Fruit fly (Drosophila melanogaster): ENCODE measurements around the gene Atg8a.

Gene Atg8a

dm6 chrX:10785920-10786361 lies 17.8 kb upstream of the Atg8a start (continued):
- TF ChIP-seq Nf-YC (tag; optimal IDR thresholded peaks at IDR 0.05) (peak; percentile 55), Neu2 (GFP tag; optimal IDR thresholded peaks at IDR 0.05; ENCODE audit: borderline replicate concordance) (no peak), CG11247 (GFP tag; IDR thresholded peaks at IDR 0.05) (no peak), Optix (GFP tag; IDR thresholded peaks at IDR 0.05) (no peak), Ets97D (GFP tag; optimal IDR thresholded peaks at IDR 0.05) (peak; percentile 29), grau (tag; optimal IDR thresholded peaks at IDR 0.05) (no peak), CG7372 (GFP tag; IDR thresholded peaks at IDR 0.05) (no peak), lilli (GFP tag; optimal IDR thresholded peaks at IDR 0.05) (no peak), dysf (GFP tag; IDR thresholded peaks at IDR 0.05) (no peak), CG12659 (GFP tag; optimal IDR thresholded peaks at IDR 0.05) (peak; percentile 5), CG5953 (GFP tag; IDR thresholded peaks at IDR 0.05) (no peak), ssp (GFP tag; IDR thresholded peaks at IDR 0.05) (no peak), CG15073 (GFP tag; optimal IDR thresholded peaks at IDR 0.05) (no peak), CrebB (tag; optimal IDR thresholded peaks at IDR 0.05) (no peak), pum (GFP tag; optimal IDR thresholded peaks at IDR 0.05) (no peak), fd96Cb (tag; optimal IDR thresholded peaks at IDR 0.05) (no peak), Hr39 (optimal IDR thresholded peaks at IDR 0.05) (no peak), CG7987 (GFP tag; optimal IDR thresholded peaks at IDR 0.05) (no peak), Gug (GFP tag; IDR thresholded peaks at IDR 0.05) (no peak), CG30020 (tag; optimal IDR thresholded peaks at IDR 0.05) (no peak), CG2202 (tag; optimal IDR thresholded peaks at IDR 0.05) (no peak), CG18476 (GFP tag; optimal IDR thresholded peaks at IDR 0.05) (no peak), shn (GFP tag; optimal IDR thresholded peaks at IDR 0.05) (no peak), dimm (GFP tag; IDR thresholded peaks at IDR 0.05) (no peak), Rx (GFP tag; IDR thresholded peaks at IDR 0.05) (no peak), CG13424 (tag; optimal IDR thresholded peaks at IDR 0.05) (no peak), CG10462 (GFP tag; optimal IDR thresholded peaks at IDR 0.05) (no peak), CG2712 (tag; optimal IDR thresholded peaks at IDR 0.05) (no peak), gcm2 (GFP tag; optimal IDR thresholded peaks at IDR 0.05) (no peak), CkIIα-i1 (GFP tag; IDR thresholded peaks at IDR 0.05) (no peak), vnd (GFP tag; IDR thresholded peaks at IDR 0.05; ENCODE audit: partially characterized antibody) (no peak), Dp (GFP tag; optimal IDR thresholded peaks at IDR 0.05) (no peak), D19A (tag; optimal IDR thresholded peaks at IDR 0.05) (no peak), dpn (GFP tag; optimal IDR thresholded peaks at IDR 0.05) (no peak), crol (GFP tag; IDR thresholded peaks at IDR 0.05) (no peak), CG6765 (GFP tag; optimal IDR thresholded peaks at IDR 0.05) (no peak), CG9932 (GFP tag; IDR thresholded peaks at IDR 0.05) (no peak), CG13775 (GFP tag; optimal IDR thresholded peaks at IDR 0.05) (no peak), CHES-1-like (GFP tag; optimal IDR thresholded peaks at IDR 0.05) (no peak), Antp (GFP tag; optimal IDR thresholded peaks at IDR 0.05) (no peak), stc (GFP tag; IDR thresholded peaks at IDR 0.05) (no peak), fd102C (GFP tag; optimal IDR thresholded peaks at IDR 0.05) (no peak), Hr3 (GFP tag; optimal IDR thresholded peaks at IDR 0.05) (no peak), psq (GFP tag; optimal IDR thresholded peaks at IDR 0.05) (peak; percentile 8), CG1529 (GFP tag; optimal IDR thresholded peaks at IDR 0.05) (no peak), CG17186 (GFP tag; optimal IDR thresholded peaks at IDR 0.05) (no peak), bsh (GFP tag; optimal IDR thresholded peaks at IDR 0.05) (no peak), YL-1 (GFP tag; optimal IDR thresholded peaks at IDR 0.05) (peak; percentile 25), p53 (GFP tag; optimal IDR thresholded peaks at IDR 0.05) (no peak), gsb-n (tag; optimal IDR thresholded peaks at IDR 0.05) (no peak), Awh (GFP tag; IDR thresholded peaks at IDR 0.05) (no peak), CG12236 (GFP tag; optimal IDR thresholded peaks at IDR 0.05) (no peak), CG14667 (GFP tag; IDR thresholded peaks at IDR 0.05) (no peak)
